Worm (Caenorhabditis elegans): Measurements from ENCODE around the gene R04B3.1.

The R04B3.1 gene

ce11 chrX:2459793-2460192 is 11.4 kb downstream of the R04B3.1 start, which contains the start of gene fox-1:
fox-1 (minus strand) TSS chrX:2459893.
- TF ChIP-seq ets-4 (tag; optimal IDR thresholded peaks at IDR 0.05) (no peak), tbx-2 (tag; optimal IDR thresholded peaks at IDR 0.05) (peak; percentile 2), pha-2 (tag; optimal IDR thresholded peaks at IDR 0.05) (peak; percentile 21)

- no peak for TF ChIP-seq C38D4.7 (GFP tag; optimal IDR thresholded peaks at IDR 0.05)
- TF ChIP-seq ahr-1 (tag; optimal IDR thresholded peaks at IDR 0.05): no peak
- TF ChIP-seq syd-9 (tag; optimal IDR thresholded peaks at IDR 0.05): no peak
- TF ChIP-seq odd-2 (tag; optimal IDR thresholded peaks at IDR 0.05): no peak
- TF ChIP-seq madf-2 (tag; optimal IDR thresholded peaks at IDR 0.05): no peak
- TF ChIP-seq dmd-4 (tag; optimal IDR thresholded peaks at IDR 0.05; ENCODE audit: borderline replicate concordance): no peak
- TF ChIP-seq hlh-15 (tag; optimal IDR thresholded peaks at IDR 0.05): no peak
- no peak for TF ChIP-seq ceh-14 (tag; optimal IDR thresholded peaks at IDR 0.05)
- TF ChIP-seq mec-3 (tag; optimal IDR thresholded peaks at IDR 0.05; ENCODE audit: borderline replicate concordance): no peak
- no peak for TF ChIP-seq sdc-2 (tag; optimal IDR thresholded peaks at IDR 0.05)
- no peak for TF ChIP-seq sox-2 (GFP tag; IDR thresholded peaks at IDR 0.05)
- no peak for TF ChIP-seq nhr-11 (tag; optimal IDR thresholded peaks at IDR 0.05)
- TF ChIP-seq ceh-6 (GFP tag; optimal IDR thresholded peaks at IDR 0.05): no peak
- no peak for TF ChIP-seq ceh-22 (tag; optimal IDR thresholded peaks at IDR 0.05)
- TF ChIP-seq ref-2 (tag; optimal IDR thresholded peaks at IDR 0.05): no peak
- no peak for TF ChIP-seq C08G9.2 (tag; optimal IDR thresholded peaks at IDR 0.05)
- TF ChIP-seq hlh-6 (tag; optimal IDR thresholded peaks at IDR 0.05): no peak
- no peak for TF ChIP-seq ceh-24 (tag; optimal IDR thresholded peaks at IDR 0.05)
- TF ChIP-seq pros-1 (tag; optimal IDR thresholded peaks at IDR 0.05): no peak
- no peak for TF ChIP-seq elt-4 (tag; optimal IDR thresholded peaks at IDR 0.05)
Measured at ce11 chrX:2457461-2457860, 13.7 kb downstream of the R04B3.1 start.

- peak; percentile 10 for TF ChIP-seq pag-3 (tag; optimal IDR thresholded peaks at IDR 0.05; ENCODE audit: borderline replicate concordance)
- TF ChIP-seq dve-1 (tag; optimal IDR thresholded peaks at IDR 0.05): no peak
- TF ChIP-seq unc-42 (tag; optimal IDR thresholded peaks at IDR 0.05): peak; percentile 65
- no peak for TF ChIP-seq ceh-22 (tag; optimal IDR thresholded peaks at IDR 0.05)
- TF ChIP-seq unc-3 (GFP tag; conservative IDR thresholded peaks at IDR 0.05): no peak
- TF ChIP-seq unc-3 (tag; optimal IDR thresholded peaks at IDR 0.05): no peak
Measured at ce11 chrX:2456141-2456540, 15.1 kb downstream of the R04B3.1 start.

ce11 chrX:2454914-2455313 is 16.3 kb downstream of the R04B3.1 start:
- TF ChIP-seq eyg-1 (tag; optimal IDR thresholded peaks at IDR 0.05): no peak
- TF ChIP-seq unc-3 (GFP tag; conservative IDR thresholded peaks at IDR 0.05): no peak
- TF ChIP-seq unc-3 (tag; optimal IDR thresholded peaks at IDR 0.05): no peak
- no peak for TF ChIP-seq ceh-14 (tag; optimal IDR thresholded peaks at IDR 0.05)
- TF ChIP-seq lin-11 (tag; optimal IDR thresholded peaks at IDR 0.05): no peak
- no peak for TF ChIP-seq pha-2 (tag; optimal IDR thresholded peaks at IDR 0.05)
- no peak for TF ChIP-seq K02D7.2 (tag; optimal IDR thresholded peaks at IDR 0.05)
- TF ChIP-seq ceh-31 (tag; optimal IDR thresholded peaks at IDR 0.05): peak; percentile 50
- TF ChIP-seq rnt-1 (tag; optimal IDR thresholded peaks at IDR 0.05): no peak
- no peak for TF ChIP-seq dve-1 (tag; optimal IDR thresholded peaks at IDR 0.05)
- TF ChIP-seq sox-2 (GFP tag; IDR thresholded peaks at IDR 0.05): no peak
- no peak for TF ChIP-seq odd-2 (tag; optimal IDR thresholded peaks at IDR 0.05)
- TF ChIP-seq unc-42 (tag; optimal IDR thresholded peaks at IDR 0.05): peak; percentile 67
- TF ChIP-seq sdc-2 (tag; optimal IDR thresholded peaks at IDR 0.05): no peak
- TF ChIP-seq ttx-3 (tag; optimal IDR thresholded peaks at IDR 0.05): no peak
- no peak for TF ChIP-seq unc-86 (tag; optimal IDR thresholded peaks at IDR 0.05)

- TF ChIP-seq tbx-2 (tag; optimal IDR thresholded peaks at IDR 0.05): peak; percentile 12
- peak; percentile 6 for TF ChIP-seq hlh-30 (tag; optimal IDR thresholded peaks at IDR 0.05; ENCODE audit: insufficient read depth)
- TF ChIP-seq pha-4 (tag; optimal IDR thresholded peaks at IDR 0.05): no peak
- no peak for TF ChIP-seq ceh-22 (tag; optimal IDR thresholded peaks at IDR 0.05)
- peak; percentile 2 for TF ChIP-seq elt-2 (tag; optimal IDR thresholded peaks at IDR 0.05)
- TF ChIP-seq ceh-31 (tag; optimal IDR thresholded peaks at IDR 0.05): peak; percentile 39
Measured at ce11 chrX:2452716-2453115, 18.5 kb downstream of the R04B3.1 start.
